Fruit fly (Drosophila melanogaster) whole organism, adult: ENCODE data around the gene CG13978.

ENCODE experiments used
- CG11617 ChIP-seq: fragments of 200-800 bp; sonication (Bioruptor generic); optimal IDR thresholded peaks from 2 replicates; lab custom pipeline; 2017; ENCODE audit warnings: mild to moderate bottlenecking, missing biosample characterization, missing genetic modification reagents, missing genetic modification characterization
- CG12768 ChIP-seq: fragments of 200-800 bp; sonication (Bioruptor generic); optimal IDR thresholded peaks from 2 replicates; lab custom pipeline; 2017; ENCODE audit warnings: missing biosample characterization, missing genetic modification characterization, mild to moderate bottlenecking, moderate library complexity, missing genetic modification reagents
- CG14711 ChIP-seq: fragments of 200-800 bp; sonication (Bioruptor generic); optimal IDR thresholded peaks from 2 replicates; lab custom pipeline; 2018; ENCODE audit warnings: missing biosample characterization, mild to moderate bottlenecking, missing genetic modification characterization, moderate library complexity
- CG1620 ChIP-seq: fragments of 200-800 bp; sonication (Bioruptor generic); optimal IDR thresholded peaks from 2 replicates; lab custom pipeline; 2016; ENCODE audit warnings: missing biosample characterization, missing genetic modification characterization
- CG33017 ChIP-seq: fragments of 200-800 bp; sonication (Bioruptor generic); optimal IDR thresholded peaks from 2 replicates; lab custom pipeline; 2018; ENCODE audit warnings: missing biosample characterization, mild to moderate bottlenecking, missing genetic modification characterization, moderate library complexity
- CG5204 ChIP-seq: fragments of 200-800 bp; sonication (Bioruptor generic); optimal IDR thresholded peaks from 2 replicates; lab custom pipeline; 2016; ENCODE audit warnings: missing biosample characterization, missing genetic modification characterization
- CG7045 ChIP-seq: fragments of 200-800 bp; sonication (Bioruptor generic); optimal IDR thresholded peaks from 2 replicates; lab custom pipeline; 2017; ENCODE audit warnings: missing biosample characterization, mild to moderate bottlenecking, missing genetic modification characterization
- CG7101 ChIP-seq: fragments of 200-800 bp; sonication (Bioruptor generic); optimal IDR thresholded peaks from 2 replicates; lab custom pipeline; 2018; ENCODE audit warnings: missing biosample characterization, mild to moderate bottlenecking, missing genetic modification characterization, moderate library complexity
- Clk ChIP-seq: fragments of 200-800 bp; sonication (Bioruptor generic); optimal IDR thresholded peaks from 2 replicates; lab custom pipeline; 2017; ENCODE audit warnings: missing biosample characterization, missing genetic modification characterization
- Crg-1 ChIP-seq: fragments of 200-800 bp; sonication (Bioruptor generic); optimal IDR thresholded peaks from 2 replicates; lab custom pipeline; 2016; ENCODE audit warnings: missing biosample characterization, missing genetic modification characterization
- Hr96 ChIP-seq: fragments of 200-800 bp; sonication (Bioruptor generic); optimal IDR thresholded peaks from 2 replicates; lab custom pipeline; 2016; ENCODE audit warnings: missing biosample characterization, missing genetic modification characterization
- Mnt ChIP-seq: fragments of 200-800 bp; sonication (Bioruptor generic); optimal IDR thresholded peaks from 2 replicates; lab custom pipeline; 2016; ENCODE audit warnings: missing biosample characterization, mild to moderate bottlenecking, missing genetic modification characterization
- bab1 ChIP-seq: fragments of 200-800 bp; sonication (Bioruptor generic); optimal IDR thresholded peaks from 3 replicates; lab custom pipeline; 2019; ENCODE audit warnings: missing biosample characterization, mild to moderate bottlenecking, missing genetic modification characterization, moderate library complexity
- cic ChIP-seq: fragments of 200-800 bp; sonication (Bioruptor generic); optimal IDR thresholded peaks from 2 replicates; lab custom pipeline; 2017; ENCODE audit warnings: missing biosample characterization, mild to moderate bottlenecking, missing genetic modification characterization, moderate library complexity
- cnc ChIP-seq, 2 experiments: fragments of >200 bp; optimal IDR thresholded peaks; 2 replicates each; lab custom pipeline; 2017
- kay ChIP-seq: fragments of 200-800 bp; sonication (Bioruptor generic); peaks from one replicate; lab custom pipeline; 2016; ENCODE audit warnings: missing biosample characterization, missing genetic modification characterization, borderline replicate concordance
- ovo ChIP-seq: fragments of 200-800 bp; sonication (Bioruptor generic); optimal IDR thresholded peaks from 2 replicates; lab custom pipeline; 2016; ENCODE audit warnings: missing biosample characterization, missing genetic modification characterization
- pad ChIP-seq: fragments of 200-800 bp; sonication (Bioruptor generic); optimal IDR thresholded peaks from 3 replicates; lab custom pipeline; 2017; ENCODE audit warnings: missing biosample characterization, missing genetic modification characterization, mild to moderate bottlenecking, moderate library complexity, missing genetic modification reagents
- tj ChIP-seq: fragments of 200-800 bp; sonication (Bioruptor generic); optimal IDR thresholded peaks from 3 replicates; lab custom pipeline; 2017; ENCODE audit warnings: missing biosample characterization, mild to moderate bottlenecking, missing genetic modification characterization, moderate library complexity
- toe ChIP-seq: fragments of 200-800 bp; sonication (Bioruptor generic); optimal IDR thresholded peaks from 2 replicates; lab custom pipeline; 2016; ENCODE audit warnings: missing biosample characterization, missing genetic modification characterization

CG13978 gene

DNA sequence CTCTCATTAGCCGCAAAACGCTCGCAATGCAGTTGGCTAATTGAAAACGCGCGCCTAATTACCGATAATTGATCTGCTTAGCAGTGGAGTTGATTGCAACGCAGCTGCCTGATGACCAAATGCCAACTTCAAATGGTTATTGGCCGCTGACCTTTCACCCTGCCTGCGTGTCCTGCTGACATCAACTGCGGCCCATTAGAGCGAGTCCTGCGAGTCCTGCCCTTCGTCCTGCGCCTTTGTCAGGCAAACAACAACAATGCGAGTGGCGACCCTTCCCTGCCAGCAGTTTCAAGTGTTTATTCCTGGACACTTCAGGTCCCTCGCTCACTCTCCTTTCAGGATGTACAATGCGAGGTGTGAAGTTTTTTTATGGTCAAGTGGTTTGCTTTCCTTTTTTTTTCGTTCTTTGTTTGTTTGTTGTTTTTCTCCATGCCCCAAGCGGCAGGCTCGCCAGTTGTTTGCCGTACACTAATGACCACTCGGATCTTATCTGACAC lies 21.5 kb upstream of the CG13978 start:
- TF ChIP-seq Crg-1 (GFP tag; lab: Kevin White, UChicago) (no peak), Clk (GFP tag; lab: Kevin White, UChicago) (no peak), CG1620 (GFP tag; lab: Kevin White, UChicago) (no peak), CG5204 (no peak), toe (no peak), cic (GFP tag; lab: Kevin White, UChicago) (no peak), ovo (GFP tag; lab: Kevin White, UChicago) (no peak), bab1 (no peak), CG12768 (GFP tag; lab: Kevin White, UChicago) (no peak), CG7045 (no peak), kay (no peak), CG7101 (tag; lab: Kevin White, UChicago) (no peak), Hr96 (no peak), cnc (optimal IDR thresholded peaks at IDR 0.05; lab: Kevin White, UChicago) (no peak), CG11617 (no peak), tj (GFP tag; lab: Kevin White, UChicago) (no peak), pad (GFP tag; lab: Kevin White, UChicago) (no peak), CG33017 (no peak), Mnt (GFP tag; lab: Kevin White, UChicago) (no peak)

DNA sequence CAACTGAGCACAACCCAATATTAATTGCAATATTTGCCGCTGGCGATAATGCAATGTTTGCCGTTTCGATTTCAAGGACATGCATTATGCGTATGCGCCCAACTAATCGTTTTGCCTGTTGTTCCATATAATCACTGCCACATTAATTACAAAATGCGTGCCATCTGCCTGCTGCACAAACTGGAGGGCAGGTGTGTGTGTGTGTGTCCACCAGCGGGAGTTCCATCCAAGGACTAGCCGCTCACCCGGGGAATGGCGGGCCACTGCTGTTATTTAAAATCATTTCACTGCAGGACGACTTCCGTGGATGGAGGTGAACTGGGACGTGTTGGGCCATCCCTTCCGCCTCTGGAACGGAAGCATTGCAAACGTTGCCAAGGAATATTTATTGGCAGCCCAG lies 18.7 kb upstream of the CG13978 start:
- TF ChIP-seq CG5204 (no peak), toe (no peak), cic (GFP tag; lab: Kevin White, UChicago) (no peak), bab1 (no peak), CG33017 (no peak), Hr96 (no peak), CG12768 (GFP tag; lab: Kevin White, UChicago) (no peak), pad (GFP tag; lab: Kevin White, UChicago) (no peak), Crg-1 (GFP tag; lab: Kevin White, UChicago) (no peak), Clk (GFP tag; lab: Kevin White, UChicago) (no peak), kay (no peak), CG14711 (tag; lab: Kevin White, UChicago) (no peak), cnc (optimal IDR thresholded peaks at IDR 0.05; lab: Kevin White, UChicago) (no peak), Mnt (GFP tag; lab: Kevin White, UChicago) (no peak), CG7045 (no peak), CG7101 (tag; lab: Kevin White, UChicago) (no peak)

- no peak for TF ChIP-seq CG7045
- TF ChIP-seq Hr96: no peak
- TF ChIP-seq cic (GFP tag; lab: Kevin White, UChicago): no peak
- no peak for TF ChIP-seq CG11617
- TF ChIP-seq CG1620 (GFP tag; lab: Kevin White, UChicago): no peak
- no peak for TF ChIP-seq cnc (optimal IDR thresholded peaks at IDR 0.05; lab: Kevin White, UChicago)
- TF ChIP-seq CG5204: no peak
- TF ChIP-seq ovo (GFP tag; lab: Kevin White, UChicago): no peak
- no peak for TF ChIP-seq tj (GFP tag; lab: Kevin White, UChicago)
- TF ChIP-seq bab1: no peak
- TF ChIP-seq Mnt (GFP tag; lab: Kevin White, UChicago): no peak
- TF ChIP-seq Clk (GFP tag; lab: Kevin White, UChicago): no peak
- no peak for TF ChIP-seq CG7101 (tag; lab: Kevin White, UChicago)
- no peak for TF ChIP-seq CG14711 (tag; lab: Kevin White, UChicago)
- no peak for TF ChIP-seq Crg-1 (GFP tag; lab: Kevin White, UChicago)
- no peak for TF ChIP-seq kay
- TF ChIP-seq CG33017: no peak
- no peak for TF ChIP-seq toe
- no peak for TF ChIP-seq pad (GFP tag; lab: Kevin White, UChicago)
- no peak for TF ChIP-seq CG12768 (GFP tag; lab: Kevin White, UChicago)
Observed at dm6 chr3R:27462917-27463316, 1.1 kb upstream of the CG13978 start.

- TF ChIP-seq cnc (optimal IDR thresholded peaks at IDR 0.05; lab: Kevin White, UChicago) (no peak), CG7101 (tag; lab: Kevin White, UChicago) (no peak), CG14711 (tag; lab: Kevin White, UChicago) (no peak), Hr96 (no peak), CG12768 (GFP tag; lab: Kevin White, UChicago) (no peak), CG5204 (no peak)
Observed at dm6 chr3R:27477507-27477906, 13.5 kb downstream of the CG13978 start.

dm6 chr3R:27478375-27478774 lies 14.4 kb downstream of the CG13978 start, which contains the start of gene Cyp6a18:
Gene Cyp6a18, plus strand, starts transcription at chr3R:27478675.
- no peak for TF ChIP-seq CG33017
- TF ChIP-seq toe: peak; percentile 3
- no peak for TF ChIP-seq kay

DNA sequence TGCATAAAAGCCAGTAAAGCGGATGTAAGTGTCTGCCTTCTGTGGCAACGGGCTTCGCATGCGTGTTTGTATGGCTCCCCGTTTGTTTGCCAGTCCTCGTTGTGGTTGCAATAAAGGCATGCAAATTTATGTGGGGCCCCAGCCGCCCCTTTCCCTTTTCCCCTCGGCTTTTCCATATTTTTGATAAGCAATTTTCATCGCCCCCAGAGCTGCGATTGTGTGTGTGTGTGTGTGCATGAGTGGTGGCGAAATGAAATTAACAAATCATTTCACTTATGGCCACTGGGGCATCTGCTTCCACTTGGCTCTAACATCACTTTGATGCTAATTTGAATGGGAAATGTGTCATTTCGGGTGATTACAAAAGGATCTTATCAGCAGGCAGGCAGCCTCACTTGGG lies 23.6 kb downstream of the CG13978 start, which contains the start of gene Gr98a:
Gene Gr98a, plus strand, starts transcription at position 301 of the 400 bp plus-strand sequence.
- TF ChIP-seq Crg-1 (GFP tag; lab: Kevin White, UChicago): no peak
- no peak for TF ChIP-seq toe
- no peak for TF ChIP-seq pad (GFP tag; lab: Kevin White, UChicago)
- no peak for TF ChIP-seq Clk (GFP tag; lab: Kevin White, UChicago)
- TF ChIP-seq CG7045: no peak
- TF ChIP-seq CG1620 (GFP tag; lab: Kevin White, UChicago): no peak
- TF ChIP-seq CG7101 (tag; lab: Kevin White, UChicago): no peak
- no peak for TF ChIP-seq CG12768 (GFP tag; lab: Kevin White, UChicago)
- TF ChIP-seq cic (GFP tag; lab: Kevin White, UChicago): no peak
- TF ChIP-seq Mnt (GFP tag; lab: Kevin White, UChicago): no peak
- TF ChIP-seq CG11617: no peak
- no peak for TF ChIP-seq bab1
- no peak for TF ChIP-seq CG14711 (tag; lab: Kevin White, UChicago)
- TF ChIP-seq ovo (GFP tag; lab: Kevin White, UChicago): no peak
- no peak for TF ChIP-seq CG33017
- TF ChIP-seq Hr96: no peak
- TF ChIP-seq tj (GFP tag; lab: Kevin White, UChicago): no peak
- no peak for TF ChIP-seq CG5204
- TF ChIP-seq cnc (optimal IDR thresholded peaks at IDR 0.05; lab: Kevin White, UChicago): no peak
- no peak for TF ChIP-seq kay
